Worm (Caenorhabditis elegans): ENCODE measurements around the gene msp-81.

DNA sequence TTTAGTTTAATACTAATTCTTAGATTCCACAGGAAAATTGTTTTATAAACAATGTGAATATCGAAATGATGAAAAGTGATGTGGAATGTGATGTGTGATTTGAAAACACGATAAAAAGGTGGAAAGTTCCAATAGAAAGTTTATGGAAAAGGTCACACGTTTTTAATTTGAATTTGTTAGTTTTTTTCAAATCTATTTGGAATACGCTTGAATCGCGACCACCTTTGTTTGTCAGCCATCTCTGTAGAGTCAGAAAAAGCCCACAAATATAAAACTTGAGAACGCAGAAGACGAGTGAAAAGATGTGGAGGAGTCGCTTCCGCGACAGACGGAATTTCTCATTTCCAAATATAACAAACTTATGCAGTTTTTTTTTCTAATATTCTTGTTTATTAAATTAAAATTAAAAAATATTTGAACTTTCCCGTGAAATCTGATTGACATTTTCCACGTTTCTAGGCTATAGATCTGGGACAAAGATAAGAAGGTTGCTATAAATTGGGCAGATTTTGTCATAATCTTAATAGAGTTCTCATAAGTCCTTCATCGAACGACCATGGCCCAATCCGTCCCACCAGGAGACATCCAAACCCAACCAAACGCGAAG lies 4.9 kb upstream of the msp-81 start, which contains the start of the genes kin-24 and msp-56:
- TF ChIP-seq flh-1 (GFP tag; optimal IDR thresholded peaks at IDR 0.05), result no peak
- no peak for TF ChIP-seq lin-13 (tag; optimal IDR thresholded peaks at IDR 0.05)
- TF ChIP-seq nhr-28 (tag; optimal IDR thresholded peaks at IDR 0.05), result no peak
- TF ChIP-seq lsy-2 (tag; optimal IDR thresholded peaks at IDR 0.05), result no peak
- TF ChIP-seq lin-32 (GFP tag; optimal IDR thresholded peaks at IDR 0.05), result no peak
- no peak for TF ChIP-seq cnd-1 (tag; optimal IDR thresholded peaks at IDR 0.05)
- TF ChIP-seq mab-5 (tag; optimal IDR thresholded peaks at IDR 0.05), result no peak
- TF ChIP-seq unc-62 (GFP tag; optimal IDR thresholded peaks at IDR 0.05), result no peak
- TF ChIP-seq elt-1 (tag; optimal IDR thresholded peaks at IDR 0.05; ENCODE audit: borderline replicate concordance, insufficient read depth), result no peak
- no peak for TF ChIP-seq snpc-4 (tag; optimal IDR thresholded peaks at IDR 0.05)
- no peak for TF ChIP-seq tbx-8 (GFP tag; optimal IDR thresholded peaks at IDR 0.05)
